Worm (Caenorhabditis elegans) whole organism, young adult: ENCODE results near the gene ZK1127.4.

ENCODE experiments used
- C06A6.2 ChIP-seq: fragments of 200-800 bp; sonication (Bioruptor generic); conservative IDR thresholded peaks from 2 replicates; pipeline ENCODE4 v1.3.6; 2022; ENCODE audit warnings: missing genetic modification characterization, missing compliant biosample characterization
- F10E7.11 ChIP-seq: sonication (generic microtip); optimal IDR thresholded peaks from 2 replicates; lab custom pipeline; 2017; ENCODE audit warnings: mild to moderate bottlenecking, missing genetic modification characterization, moderate library complexity, missing compliant biosample characterization
- F33H1.4 ChIP-seq: fragments of 200-800 bp; sonication (Bioruptor generic); IDR thresholded peaks from 2 replicates; pipeline ENCODE4 v1.3.6; 2022; ENCODE audit warnings: missing genetic modification reagents, missing genetic modification characterization, missing compliant biosample characterization
- F49E8.2 ChIP-seq: sonication (generic microtip); optimal IDR thresholded peaks from 3 replicates; lab custom pipeline; 2017; ENCODE audit warnings: missing genetic modification characterization, mild to moderate bottlenecking, missing compliant biosample characterization, antibody characterized with exemption, moderate library complexity; ENCODE audit not compliant: insufficient read depth
- F52B5.7 ChIP-seq: sonication (generic microtip); optimal IDR thresholded peaks from 2 replicates; lab custom pipeline; 2016; ENCODE audit warnings: mild to moderate bottlenecking, missing genetic modification characterization, missing compliant biosample characterization
- F57A8.1 ChIP-seq: fragments of 200-800 bp; sonication (Bioruptor generic); optimal IDR thresholded peaks from 2 replicates; lab custom pipeline; 2018; ENCODE audit warnings: mild to moderate bottlenecking, missing genetic modification characterization, moderate library complexity, missing compliant biosample characterization
- F57C9.4 ChIP-seq: sonication (generic microtip); optimal IDR thresholded peaks from 2 replicates; lab custom pipeline; 2017; ENCODE audit warnings: mild to moderate bottlenecking, missing genetic modification characterization, missing compliant biosample characterization
- Y53G8AR.9 ChIP-seq: fragments of 200-800 bp; sonication (Bioruptor generic); conservative IDR thresholded peaks from 2 replicates; pipeline ENCODE4 v1.3.6; 2022; ENCODE audit warnings: missing genetic modification reagents, missing genetic modification characterization, missing compliant biosample characterization
- Y95B8A.8 ChIP-seq: fragments of 200-800 bp; sonication (Bioruptor generic); IDR thresholded peaks from 2 replicates; pipeline ENCODE4 v1.3.6; 2022; ENCODE audit warnings: missing genetic modification reagents, missing genetic modification characterization, missing compliant biosample characterization
- aptf-2 ChIP-seq: fragments of 200-800 bp; sonication (Bioruptor generic); conservative IDR thresholded peaks from 2 replicates; pipeline ENCODE4 v1.3.6; 2022; ENCODE audit warnings: missing genetic modification reagents, missing genetic modification characterization, missing compliant biosample characterization
- atf-7 ChIP-seq: sonication (generic microtip); optimal IDR thresholded peaks from 2 replicates; lab custom pipeline; 2017; ENCODE audit warnings: mild to moderate bottlenecking, missing genetic modification characterization, missing compliant biosample characterization
- cebp-1 ChIP-seq, 2 experiments: fragments of 200-800 bp in 1 of 2; sonication (Bioruptor generic) in 1 of 2; sonication (generic microtip) in 1 of 2; IDR thresholded peaks in 1 of 2; optimal IDR thresholded peaks in 1 of 2; 2 replicates each; pipeline versions ENCODE4 v1.3.6 to Lab custom; 2017 to 2022; ENCODE audit warnings: missing compliant biosample characterization in 2 of 2, missing genetic modification characterization in 2 of 2, mild to moderate bottlenecking in 1 of 2, missing genetic modification reagents in 1 of 2, moderate library complexity in 1 of 2
- ceh-100 ChIP-seq: fragments of 200-800 bp; sonication (Bioruptor generic); IDR thresholded peaks from 2 replicates; pipeline ENCODE4 v1.3.6; 2022; ENCODE audit warnings: missing genetic modification reagents, missing genetic modification characterization, missing compliant biosample characterization
- ceh-27 ChIP-seq: fragments of 200-800 bp; sonication (Bioruptor generic); optimal IDR thresholded peaks from 2 replicates; lab custom pipeline; 2018; ENCODE audit warnings: mild to moderate bottlenecking, missing genetic modification characterization, moderate library complexity, missing compliant biosample characterization
- dox-1 ChIP-seq: fragments of 200-800 bp; sonication (Bioruptor generic); IDR thresholded peaks from 2 replicates; pipeline ENCODE4 v1.3.6; 2022; ENCODE audit warnings: missing genetic modification reagents, missing genetic modification characterization, missing compliant biosample characterization
- dpl-1 ChIP-seq: fragments of 150-350 bp; optimal IDR thresholded peaks from 2 replicates; lab custom pipeline; 2014; ENCODE audit warnings: missing biosample characterization, missing genetic modification reagents, missing genetic modification characterization
- egl-44 ChIP-seq: fragments of 200-800 bp; sonication (Bioruptor generic); IDR thresholded peaks from 2 replicates; pipeline ENCODE4 v1.3.6; 2022; ENCODE audit warnings: missing genetic modification reagents, missing genetic modification characterization, missing compliant biosample characterization
- hmg-20 ChIP-seq: fragments of 200-800 bp; sonication (Bioruptor generic); IDR thresholded peaks from 2 replicates; pipeline ENCODE4 v1.3.6; 2022; ENCODE audit warnings: missing genetic modification reagents, missing genetic modification characterization, missing compliant biosample characterization
- hrde-1 ChIP-seq: sonication (generic microtip); optimal IDR thresholded peaks from 2 replicates; lab custom pipeline; 2016; ENCODE audit warnings: missing genetic modification characterization, mild to moderate bottlenecking, missing compliant biosample characterization, moderate library complexity, missing genotype, missing genetic modification reagents, borderline replicate concordance
- hsf-1 ChIP-seq: fragments of 200-800 bp; sonication (Bioruptor generic); IDR thresholded peaks from 2 replicates; pipeline ENCODE4 v1.3.6; 2022; ENCODE audit warnings: missing genetic modification reagents, missing genetic modification characterization, missing compliant biosample characterization
- lsl-1 ChIP-seq: fragments of 200-800 bp; sonication (Bioruptor generic); optimal IDR thresholded peaks from 2 replicates; lab custom pipeline; 2018; ENCODE audit warnings: mild to moderate bottlenecking, missing genetic modification characterization, moderate library complexity, missing compliant biosample characterization
- madf-6 ChIP-seq: fragments of 200-800 bp; sonication (Bioruptor generic); IDR thresholded peaks from 2 replicates; pipeline ENCODE4 v1.3.6; 2022; ENCODE audit warnings: missing genetic modification reagents, missing genetic modification characterization, missing compliant biosample characterization
- mcd-1 ChIP-seq: fragments of 200-800 bp; sonication (Bioruptor generic); IDR thresholded peaks from 2 replicates; pipeline ENCODE4 v1.3.6; 2022; ENCODE audit warnings: missing genetic modification reagents, missing genetic modification characterization, missing compliant biosample characterization
- nfya-1 ChIP-seq: sonication (generic microtip); optimal IDR thresholded peaks from 2 replicates; lab custom pipeline; 2017; ENCODE audit warnings: antibody characterized with exemption, missing compliant biosample characterization, missing genetic modification characterization, borderline replicate concordance; ENCODE audit not compliant: insufficient read depth
- nfya-2 ChIP-seq: fragments of 200-800 bp; sonication (Bioruptor generic); IDR thresholded peaks from 2 replicates; pipeline ENCODE4 v1.3.6; 2022; ENCODE audit warnings: missing genetic modification reagents, missing genetic modification characterization, missing compliant biosample characterization
- nhr-120 ChIP-seq: fragments of 200-800 bp; sonication (Bioruptor generic); IDR thresholded peaks from 2 replicates; pipeline ENCODE4 v1.3.6; 2022; ENCODE audit warnings: missing genetic modification characterization, missing compliant biosample characterization
- pha-4 ChIP-seq: fragments of 150-350 bp; sonication (generic microtip); optimal IDR thresholded peaks from 2 replicates; lab custom pipeline; 2014; ENCODE audit warnings: missing biosample characterization, missing genetic modification reagents, missing genetic modification characterization
- rcor-1 ChIP-seq: fragments of 200-800 bp; sonication (Bioruptor generic); IDR thresholded peaks from 2 replicates; pipeline ENCODE4 v1.3.6; 2022; ENCODE audit warnings: missing genetic modification reagents, missing genetic modification characterization, missing compliant biosample characterization
- rec-8 ChIP-seq, 2 experiments: sonication (generic microtip); optimal IDR thresholded peaks; 2 replicates each; lab custom pipeline; 2016; ENCODE audit warnings: mild to moderate bottlenecking in 2 of 2, missing genetic modification characterization in 2 of 2, missing genetic modification reagents in 2 of 2, missing genotype in 2 of 2, missing biosample characterization in 1 of 2, missing compliant biosample characterization in 1 of 2, moderate library complexity in 1 of 2
- repo-1 ChIP-seq: sonication (generic microtip); optimal IDR thresholded peaks from 2 replicates; lab custom pipeline; 2017; ENCODE audit warnings: mild to moderate bottlenecking, missing genetic modification characterization, missing compliant biosample characterization
- rpc-1 ChIP-seq, 2 experiments: fragments of 150-350 bp in 1 of 2; sonication (generic microtip) in 1 of 2; optimal IDR thresholded peaks; 2 replicates each; lab custom pipeline; 2014 to 2018; ENCODE audit warnings: missing biosample characterization in 1 of 2, missing genetic modification characterization in 1 of 2, missing genetic modification reagents in 1 of 2, missing genotype in 1 of 2
- sdz-38 ChIP-seq: sonication (generic microtip); optimal IDR thresholded peaks from 2 replicates; lab custom pipeline; 2016; ENCODE audit warnings: missing genotype, missing genetic modification characterization, missing compliant biosample characterization
- snpc-4 ChIP-seq, 5 experiments: fragments of 150-350 bp in 1 of 5; sonication (generic microtip) in 4 of 5; optimal IDR thresholded peaks; 2 replicates each; lab custom pipeline; 2014 to 2018; ENCODE audit warnings: missing genetic modification characterization in 5 of 5, missing biosample characterization in 3 of 5, antibody characterized with exemption in 2 of 5, mild to moderate bottlenecking in 2 of 5, missing compliant biosample characterization in 2 of 5, missing genotype in 2 of 5, moderate library complexity in 2 of 5, missing genetic modification reagents in 1 of 5
- tbx-9 ChIP-seq: sonication (generic microtip); optimal IDR thresholded peaks from 2 replicates; lab custom pipeline; 2016; ENCODE audit warnings: borderline replicate concordance, missing genetic modification characterization, inconsistent platforms, missing compliant biosample characterization
- unc-130 ChIP-seq: sonication (generic microtip); optimal IDR thresholded peaks from 2 replicates; lab custom pipeline; 2016; ENCODE audit warnings: missing genetic modification reagents, missing genetic modification characterization, missing compliant biosample characterization
- ztf-22 ChIP-seq: fragments of 200-800 bp; sonication (Bioruptor generic); optimal IDR thresholded peaks from 2 replicates; lab custom pipeline; 2018; ENCODE audit warnings: mild to moderate bottlenecking, missing genetic modification characterization, moderate library complexity, missing compliant biosample characterization
- ztf-25 ChIP-seq: fragments of 200-800 bp; sonication (Bioruptor generic); IDR thresholded peaks from 2 replicates; pipeline ENCODE4 v1.3.6; 2022; ENCODE audit warnings: missing genetic modification reagents, missing genetic modification characterization, missing compliant biosample characterization

ZK1127.4 gene

ce11 chrII:7024897-7025852 is 28.6 kb upstream of the ZK1127.4 start, which contains the start of gene znf-598 (continued):
- TF ChIP-seq ceh-100 (GFP tag; lab: Robert Waterston, UW) (no peak), ztf-25 (GFP tag; lab: Robert Waterston, UW) (no peak), Y53G8AR.9 (no peak), hrde-1 (tag; lab: Kevin White, UChicago) (no peak), hmg-20 (GFP tag; lab: Robert Waterston, UW) (no peak), dpl-1 (GFP tag; lab: Kevin White, UChicago) (no peak), dox-1 (GFP tag; lab: Robert Waterston, UW) (0 out of 2 replicates have a peak, but pooled peaks have one; percentile 25), cebp-1 (GFP tag; IDR thresholded peaks at IDR 0.05; lab: Robert Waterston, UW) (no peak), cebp-1 (tag; optimal IDR thresholded peaks at IDR 0.05; lab: Kevin White, UChicago) (peak; percentile 81), aptf-2 (GFP tag; lab: Robert Waterston, UW) (no peak), rcor-1 (GFP tag; lab: Robert Waterston, UW) (no peak), lsl-1 (GFP tag; lab: Kevin White, UChicago) (peak; percentile 85), nfya-1 (tag; lab: Kevin White, UChicago) (no peak), rec-8 (tag; optimal IDR thresholded peaks at IDR 0.05; lab: Kevin White, UChicago) (no peak), madf-6 (peak; percentile 82), F52B5.7 (tag; lab: Kevin White, UChicago) (no peak), C06A6.2 (GFP tag; lab: Robert Waterston, UW) (no peak), snpc-4 (GFP tag; optimal IDR thresholded peaks at IDR 0.05; lab: Kevin White, UChicago) (no peak), snpc-4 (tag; optimal IDR thresholded peaks at IDR 0.05; lab: Kevin White, UChicago) (peak in 1 of 4 experiments; percentile 16), mcd-1 (peak; percentile 86), F33H1.4 (GFP tag; lab: Robert Waterston, UW) (peak; percentile 86), F57A8.1 (GFP tag; lab: Kevin White, UChicago) (no peak), unc-130 (GFP tag; lab: Kevin White, UChicago) (no peak)

- TF ChIP-seq Y95B8A.8 (GFP tag; lab: Robert Waterston, UW) (no peak), rpc-1 (optimal IDR thresholded peaks at IDR 0.05; lab: Kevin White, UChicago) (no peak), rpc-1 (tag; optimal IDR thresholded peaks at IDR 0.05; lab: Kevin White, UChicago) (no peak), ceh-27 (GFP tag; lab: Kevin White, UChicago) (no peak), ztf-22 (GFP tag; lab: Kevin White, UChicago) (no peak), sdz-38 (tag; lab: Kevin White, UChicago) (no peak), F10E7.11 (no peak), egl-44 (GFP tag; lab: Robert Waterston, UW) (no peak), atf-7 (tag; lab: Kevin White, UChicago) (no peak), pha-4 (tag; lab: Kevin White, UChicago) (no peak), repo-1 (tag; lab: Kevin White, UChicago) (no peak), nhr-120 (no peak), F49E8.2 (tag; lab: Kevin White, UChicago) (no peak), tbx-9 (tag; lab: Kevin White, UChicago) (no peak), nfya-2 (no peak), F57C9.4 (tag; lab: Kevin White, UChicago) (no peak), hsf-1 (GFP tag; lab: Robert Waterston, UW) (no peak)
Observed at ce11 chrII:7029524-7029923, 24.2 kb upstream of the ZK1127.4 start.
